Worm (Caenorhabditis elegans) whole organism, L1 larva: ENCODE data around the gene Y75B8A.10.

Experiments
- F16B12.6 ChIP-seq: fragments of 150-350 bp; optimal IDR thresholded peaks from 2 replicates; lab custom pipeline; 2014; ENCODE audit warnings: missing biosample characterization, missing genetic modification characterization
- ama-1 ChIP-seq: fragments of 150-350 bp; optimal IDR thresholded peaks from 2 replicates; lab custom pipeline; 2014
- swsn-7 ChIP-seq: sonication (generic microtip); optimal IDR thresholded peaks from 2 replicates; lab custom pipeline; 2016; ENCODE audit warnings: missing genetic modification characterization, missing compliant biosample characterization
- unc-62 ChIP-seq: fragments of 150-350 bp; optimal IDR thresholded peaks from 2 replicates; lab custom pipeline; 2014; ENCODE audit warnings: missing biosample characterization, missing genetic modification reagents, missing genetic modification characterization
- ztf-4 ChIP-seq: fragments of 150-350 bp; optimal IDR thresholded peaks from 2 replicates; lab custom pipeline; 2014; ENCODE audit warnings: missing biosample characterization, missing genetic modification characterization

ce11 chrIII:12230195-12230594 lies 47.4 kb upstream of the Y75B8A.10 start:
- TF ChIP-seq swsn-7 (tag; lab: Kevin White, UChicago) (no peak), unc-62 (no peak), ztf-4 (tag; lab: Kevin White, UChicago) (no peak), ama-1 (lab: Kevin White, UChicago) (no peak), F16B12.6 (tag; lab: Kevin White, UChicago) (no peak)
